Worm (Caenorhabditis elegans) whole organism, L3 larva: ENCODE measurements around the gene ugt-6.

Experiments used
- aly-2 ChIP-seq: fragments of 150-350 bp; optimal IDR thresholded peaks from 2 replicates; lab custom pipeline; 2014; ENCODE audit warnings: missing biosample characterization, missing genetic modification characterization
- elt-2 ChIP-seq: sonication (generic microtip); optimal IDR thresholded peaks from 2 replicates; lab custom pipeline; 2016; ENCODE audit warnings: missing genetic modification reagents, mild to moderate bottlenecking, missing genetic modification characterization, missing compliant biosample characterization
- elt-3 ChIP-seq, 3 experiments: fragments of 150-350 bp in 1 of 3; sonication (generic microtip) in 2 of 3; optimal IDR thresholded peaks; 2 replicates in 2 of 3; 4 replicates in 1 of 3; lab custom pipeline; 2014 to 2017; ENCODE audit warnings: missing biosample characterization in 3 of 3, missing genetic modification characterization in 3 of 3
- nfya-1 ChIP-seq: sonication (generic microtip); optimal IDR thresholded peaks from 2 replicates; lab custom pipeline; 2017; ENCODE audit warnings: missing genetic modification characterization, mild to moderate bottlenecking, missing compliant biosample characterization, antibody characterized with exemption, moderate library complexity; ENCODE audit not compliant: insufficient read depth
- nhr-12 ChIP-seq: fragments of 150-350 bp; optimal IDR thresholded peaks from 2 replicates; lab custom pipeline; 2014; ENCODE audit warnings: missing biosample characterization, missing genetic modification characterization
- nhr-77 ChIP-seq: fragments of 150-350 bp; optimal IDR thresholded peaks from 2 replicates; lab custom pipeline; 2014; ENCODE audit warnings: missing biosample characterization, missing genetic modification characterization
- unc-62 ChIP-seq: fragments of 150-350 bp; sonication (generic microtip); optimal IDR thresholded peaks from 4 replicates; lab custom pipeline; 2014; ENCODE audit warnings: missing biosample characterization, missing genetic modification reagents, missing genetic modification characterization
- ztf-11 ChIP-seq: fragments of 150-350 bp; optimal IDR thresholded peaks from 2 replicates; lab custom pipeline; 2014; ENCODE audit warnings: missing biosample characterization, missing genetic modification characterization
- ztf-4 ChIP-seq: fragments of 150-350 bp; optimal IDR thresholded peaks from 2 replicates; lab custom pipeline; 2014; ENCODE audit warnings: missing biosample characterization, missing genetic modification characterization

ce11 chrV:12773852-12774251, 24.2 kb downstream of the ugt-6 start:
- TF ChIP-seq nhr-12 (tag; lab: Kevin White, UChicago): no peak
- no peak for TF ChIP-seq aly-2 (tag; lab: Kevin White, UChicago)
- no peak for TF ChIP-seq ztf-11 (tag; lab: Kevin White, UChicago)
- no peak for TF ChIP-seq nfya-1 (tag; lab: Kevin White, UChicago)
- TF ChIP-seq elt-2: no peak
- no peak for TF ChIP-seq elt-3 (tag; optimal IDR thresholded peaks at IDR 0.05; lab: Kevin White, UChicago)
- TF ChIP-seq nhr-77: no peak
- TF ChIP-seq unc-62: no peak
- TF ChIP-seq ztf-4 (tag; lab: Kevin White, UChicago): no peak
